Fruit fly (Drosophila melanogaster): ENCODE measurements around the gene CG16798.

Gene CG16798

dm6 chr2L:20382141-20382815 lies at the start of gene CG16798:
TSS of gene CG16798 (minus strand) at chr2L:20382356.
- no peak for TF ChIP-seq ss (GFP tag; optimal IDR thresholded peaks at IDR 0.05)
- no peak for TF ChIP-seq CG6792 (GFP tag; optimal IDR thresholded peaks at IDR 0.05)
- peak; percentile 47 for TF ChIP-seq Blimp-1 (GFP tag; optimal IDR thresholded peaks at IDR 0.05)
- TF ChIP-seq CG15336 (GFP tag; IDR thresholded peaks at IDR 0.05), result 0 out of 2 replicates have a peak, but pooled peaks have one; percentile 7
- no peak for TF ChIP-seq CG6163 (GFP tag; IDR thresholded peaks at IDR 0.05)
- no peak for TF ChIP-seq CG8632 (GFP tag; optimal IDR thresholded peaks at IDR 0.05)

DNA sequence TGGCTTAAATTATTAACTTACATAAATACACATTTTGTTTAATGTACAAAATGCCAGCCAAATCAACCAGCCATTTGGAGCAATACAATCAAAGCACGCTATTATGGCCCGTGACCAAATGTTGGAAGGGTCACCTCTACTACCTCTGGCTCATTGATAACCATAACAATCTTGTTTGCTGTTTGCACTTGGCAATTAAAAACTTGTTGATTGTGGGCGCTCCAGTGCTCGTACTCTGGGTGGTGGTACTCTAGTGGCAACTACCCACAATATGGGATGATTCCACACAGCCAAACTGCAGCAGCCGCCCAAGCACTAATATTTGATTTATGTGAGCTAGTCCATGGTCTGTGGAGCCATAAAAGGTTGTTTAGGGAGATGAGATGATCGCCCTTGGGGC lies 49.1 kb upstream of the CG16798 start:
- TF ChIP-seq fkh (GFP tag; optimal IDR thresholded peaks at IDR 0.05) (peak; percentile 62), Eip75B (GFP tag; optimal IDR thresholded peaks at IDR 0.05) (no peak)

dm6 chr2L:20429458-20429857 lies 47.3 kb upstream of the CG16798 start:
- TF ChIP-seq CG11902 (GFP tag; optimal IDR thresholded peaks at IDR 0.05), result no peak
- no peak for TF ChIP-seq pdm3 (GFP tag; optimal IDR thresholded peaks at IDR 0.05)
- TF ChIP-seq Smox (GFP tag; optimal IDR thresholded peaks at IDR 0.05), result no peak
- no peak for TF ChIP-seq esn (GFP tag; optimal IDR thresholded peaks at IDR 0.05)
- no peak for TF ChIP-seq Eip75B (GFP tag; optimal IDR thresholded peaks at IDR 0.05)

DNA sequence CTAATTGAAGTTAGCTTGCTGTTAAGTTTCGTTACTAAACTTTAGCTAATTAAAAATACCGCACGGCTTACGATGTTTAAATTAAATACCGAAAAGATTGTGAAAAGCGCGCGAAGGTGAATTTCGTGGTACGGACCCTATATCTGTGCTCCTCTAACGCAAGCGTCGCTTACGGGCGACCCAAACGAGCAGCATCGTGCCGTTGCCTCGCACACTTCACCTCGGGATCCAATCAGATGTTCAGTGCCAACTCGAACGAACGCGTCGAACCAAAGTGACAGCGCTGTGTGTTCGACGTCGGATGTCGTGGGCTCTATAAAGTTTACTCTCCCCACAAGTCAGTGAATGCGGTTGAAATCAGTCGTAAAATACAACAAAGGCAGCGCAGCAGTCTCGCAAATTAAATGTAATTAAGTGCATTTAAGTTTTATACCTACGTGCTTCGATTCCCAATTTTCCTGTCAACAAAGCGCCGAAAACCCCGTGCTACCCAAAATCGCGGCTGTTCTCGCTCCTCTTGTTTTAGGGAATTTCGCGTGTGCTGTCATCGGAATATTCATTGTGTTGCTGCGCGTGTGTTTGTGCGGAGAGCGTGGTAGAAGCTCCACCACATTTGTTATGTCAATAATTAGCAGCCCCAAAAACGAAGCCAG lies 46.7 kb upstream of the CG16798 start:
- TF ChIP-seq CG8119 (GFP tag; IDR thresholded peaks at IDR 0.05) (0 out of 3 replicates have a peak, but pooled peaks have one; percentile 27), Hr38 (GFP tag; optimal IDR thresholded peaks at IDR 0.05) (no peak), CG6808 (GFP tag; optimal IDR thresholded peaks at IDR 0.05) (peak; percentile 42), CG6163 (GFP tag; IDR thresholded peaks at IDR 0.05) (0 out of 3 replicates have a peak, but pooled peaks have one; percentile 41), CG6854 (GFP tag; optimal IDR thresholded peaks at IDR 0.05) (peak; percentile 42), Lpt (GFP tag; optimal IDR thresholded peaks at IDR 0.05) (no peak), Ets96B (tag; optimal IDR thresholded peaks at IDR 0.05) (no peak), pdm3 (GFP tag; optimal IDR thresholded peaks at IDR 0.05) (no peak), CG10631 (GFP tag; optimal IDR thresholded peaks at IDR 0.05) (peak; percentile 24), Ets21C (GFP tag; optimal IDR thresholded peaks at IDR 0.05) (no peak), fd85E (GFP tag; optimal IDR thresholded peaks at IDR 0.05) (no peak), svp (GFP tag) (no peak), Sox15 (GFP tag; optimal IDR thresholded peaks at IDR 0.05) (no peak), Eip93F (GFP tag; optimal IDR thresholded peaks at IDR 0.05) (peak; percentile 24), CG1621 (tag; optimal IDR thresholded peaks at IDR 0.05) (no peak), CG31627 (GFP tag; optimal IDR thresholded peaks at IDR 0.05) (no peak), Sox102F (GFP tag; optimal IDR thresholded peaks at IDR 0.05) (peak; percentile 53), topi (GFP tag; optimal IDR thresholded peaks at IDR 0.05) (no peak), fd59A (GFP tag; optimal IDR thresholded peaks at IDR 0.05) (no peak), Blimp-1 (GFP tag; optimal IDR thresholded peaks at IDR 0.05) (no peak), CG6276 (GFP tag; optimal IDR thresholded peaks at IDR 0.05) (no peak), CG15336 (GFP tag; IDR thresholded peaks at IDR 0.05) (0 out of 2 replicates have a peak, but pooled peaks have one; percentile 8), vri (GFP tag; optimal IDR thresholded peaks at IDR 0.05) (peak; percentile 90), achi (GFP tag; optimal IDR thresholded peaks at IDR 0.05) (peak; percentile 84), CG3919 (GFP tag; optimal IDR thresholded peaks at IDR 0.05) (peak; percentile 52), CG8632 (GFP tag; optimal IDR thresholded peaks at IDR 0.05) (no peak), Met (GFP tag; optimal IDR thresholded peaks at IDR 0.05) (peak; percentile 12), Hr39 (GFP tag; optimal IDR thresholded peaks at IDR 0.05) (no peak), CG3032 (tag; optimal IDR thresholded peaks at IDR 0.05) (no peak), Sox14 (GFP tag; optimal IDR thresholded peaks at IDR 0.05) (peak; percentile 51), salr (GFP tag; optimal IDR thresholded peaks at IDR 0.05) (no peak), acj6 (GFP tag; optimal IDR thresholded peaks at IDR 0.05) (no peak), CG6792 (GFP tag; optimal IDR thresholded peaks at IDR 0.05) (no peak), eg (GFP tag; IDR thresholded peaks at IDR 0.05) (no peak), Hr4 (GFP tag; optimal IDR thresholded peaks at IDR 0.05) (peak; percentile 5), Smox (GFP tag; optimal IDR thresholded peaks at IDR 0.05) (no peak), CG11294 (GFP tag; IDR thresholded peaks at IDR 0.05) (no peak), CG4318 (GFP tag; optimal IDR thresholded peaks at IDR 0.05) (no peak)

Measured in whole organism, prepupa.